Worm (Caenorhabditis elegans) whole organism, L4 larva: ENCODE results near the gene Y39E4B.13.

Experiments used
- F26F4.8 ChIP-seq: fragments of 200-800 bp; sonication (Bioruptor generic); conservative IDR thresholded peaks from 2 replicates; pipeline ENCODE4 v1.3.6; 2022; ENCODE audit warnings: missing genetic modification characterization, missing compliant biosample characterization
- F44E2.7 ChIP-seq: fragments of 200-800 bp; sonication (Bioruptor generic); IDR thresholded peaks from 2 replicates; pipeline ENCODE4 v2.1.2; 2022; ENCODE audit warnings: missing genetic modification characterization, missing compliant biosample characterization
- T20F7.1 ChIP-seq: fragments of 200-800 bp; sonication (Bioruptor generic); optimal IDR thresholded peaks from 2 replicates; lab custom pipeline; 2018; ENCODE audit warnings: mild to moderate bottlenecking, missing genetic modification characterization, missing compliant biosample characterization
- Y105C5A.15 ChIP-seq: fragments of 200-800 bp; sonication (Bioruptor generic); IDR thresholded peaks from 2 replicates; pipeline ENCODE4 v1.3.6; 2022; ENCODE audit warnings: missing genetic modification characterization, missing compliant biosample characterization
- Y48G9A.11 ChIP-seq: fragments of 200-800 bp; sonication (Bioruptor generic); IDR thresholded peaks from 2 replicates; pipeline ENCODE4 v1.3.6; 2022; ENCODE audit warnings: missing genetic modification reagents, missing genetic modification characterization, missing compliant biosample characterization
- Y5F2A.4 ChIP-seq: fragments of 200-800 bp; sonication (Bioruptor generic); optimal IDR thresholded peaks from 2 replicates; lab custom pipeline; 2018; ENCODE audit warnings: mild to moderate bottlenecking, missing genetic modification characterization, missing compliant biosample characterization
- ZK546.5 ChIP-seq, 2 experiments: sonication (generic microtip); optimal IDR thresholded peaks; 2 replicates each; lab custom pipeline; 2017; ENCODE audit warnings: missing biosample characterization in 2 of 2, missing genetic modification characterization in 2 of 2
- aha-1 ChIP-seq: fragments of 150-350 bp; peaks from one replicate; lab custom pipeline; 2014; ENCODE audit warnings: missing biosample characterization, missing genetic modification characterization
- ama-1 ChIP-seq: fragments of 150-350 bp; optimal IDR thresholded peaks from 2 replicates; lab custom pipeline; 2014; ENCODE audit warnings: inconsistent platforms, mixed read lengths
- ceh-82 ChIP-seq: sonication (generic microtip); optimal IDR thresholded peaks from 2 replicates; lab custom pipeline; 2017; ENCODE audit warnings: missing biosample characterization, missing genetic modification characterization
- ces-1 ChIP-seq: fragments of 150-350 bp; sonication (generic microtip); optimal IDR thresholded peaks from 4 replicates; lab custom pipeline; 2014; ENCODE audit warnings: missing biosample characterization, missing genetic modification reagents, missing genetic modification characterization
- ctbp-1 ChIP-seq: fragments of 200-800 bp; sonication (Bioruptor generic); IDR thresholded peaks from 2 replicates; pipeline ENCODE4 v1.3.6; 2022; ENCODE audit warnings: missing genetic modification reagents, missing genetic modification characterization, missing compliant biosample characterization
- egl-27 ChIP-seq: sonication (generic microtip); optimal IDR thresholded peaks from 3 replicates; lab custom pipeline; 2017; ENCODE audit warnings: missing biosample characterization, missing genetic modification reagents, missing genetic modification characterization
- egl-43 ChIP-seq: fragments of 200-800 bp; sonication (Bioruptor generic); IDR thresholded peaks from 2 replicates; pipeline ENCODE4 v1.3.6; 2022; ENCODE audit warnings: missing genetic modification reagents, missing genetic modification characterization, missing compliant biosample characterization
- fkh-10 ChIP-seq: fragments of 150-350 bp; optimal IDR thresholded peaks from 2 replicates; lab custom pipeline; 2014; ENCODE audit warnings: missing biosample characterization, missing genetic modification reagents, missing genetic modification characterization
- gei-8 ChIP-seq: fragments of 200-800 bp; sonication (Bioruptor generic); optimal IDR thresholded peaks from 2 replicates; lab custom pipeline; 2018; ENCODE audit warnings: mild to moderate bottlenecking, missing genetic modification characterization, missing compliant biosample characterization
- lim-7 ChIP-seq: fragments of 200-800 bp; sonication (Bioruptor generic); IDR thresholded peaks from 2 replicates; pipeline ENCODE4 v1.3.6; 2022; ENCODE audit warnings: missing genetic modification characterization, missing compliant biosample characterization
- madf-5 ChIP-seq, 2 experiments: fragments of 200-800 bp; sonication (Bioruptor generic); IDR thresholded peaks; 2 replicates each; pipeline ENCODE4 v1.3.6; 2022; ENCODE audit warnings: missing compliant biosample characterization in 2 of 2, missing genetic modification characterization in 2 of 2
- mdl-1 ChIP-seq, 2 experiments: fragments of 150-350 bp in 1 of 2; sonication (generic microtip) in 1 of 2; optimal IDR thresholded peaks; 2 replicates each; lab custom pipeline; 2014 to 2017; ENCODE audit warnings: missing biosample characterization in 2 of 2, missing genetic modification characterization in 2 of 2
- nhr-10 ChIP-seq: fragments of 150-350 bp; optimal IDR thresholded peaks from 2 replicates; lab custom pipeline; 2014; ENCODE audit warnings: missing biosample characterization, missing genetic modification characterization
- nhr-11 ChIP-seq: fragments of 150-350 bp; optimal IDR thresholded peaks from 2 replicates; lab custom pipeline; 2014; ENCODE audit warnings: missing biosample characterization, missing genetic modification characterization
- nhr-111 ChIP-seq: fragments of 200-800 bp; sonication (Bioruptor generic); optimal IDR thresholded peaks from 2 replicates; lab custom pipeline; 2018; ENCODE audit warnings: mild to moderate bottlenecking, missing genetic modification characterization, missing compliant biosample characterization
- nhr-237 ChIP-seq: sonication (generic microtip); optimal IDR thresholded peaks from 2 replicates; lab custom pipeline; 2017; ENCODE audit warnings: missing biosample characterization, missing genetic modification characterization
- nhr-28 ChIP-seq: fragments of 150-350 bp; optimal IDR thresholded peaks from 2 replicates; lab custom pipeline; 2014; ENCODE audit warnings: missing biosample characterization, missing genetic modification characterization
- pha-4 ChIP-seq, 2 experiments: fragments of 150-350 bp in 1 of 2; fragments of 200-800 bp in 1 of 2; sonication (Bioruptor generic) in 1 of 2; IDR thresholded peaks in 1 of 2; optimal IDR thresholded peaks in 1 of 2; 2 replicates each; pipeline versions ENCODE4 v1.3.6 to Lab custom; 2014 to 2022; ENCODE audit warnings: missing genetic modification characterization in 2 of 2, missing genetic modification reagents in 2 of 2, missing biosample characterization in 1 of 2, missing compliant biosample characterization in 1 of 2
- php-3 ChIP-seq: fragments of 200-800 bp; sonication (Bioruptor generic); IDR thresholded peaks from 2 replicates; pipeline ENCODE4 v1.3.6; 2022; ENCODE audit warnings: missing genetic modification reagents, missing genetic modification characterization, missing compliant biosample characterization
- set-16 ChIP-seq: fragments of 200-800 bp; sonication (Bioruptor generic); IDR thresholded peaks from 2 replicates; pipeline ENCODE4 v1.3.6; 2022; ENCODE audit warnings: missing genetic modification reagents, missing genetic modification characterization, missing compliant biosample characterization
- skn-1 ChIP-seq: fragments of 150-350 bp; optimal IDR thresholded peaks from 2 replicates; lab custom pipeline; 2014; ENCODE audit warnings: missing biosample characterization, missing genetic modification characterization
- snpc-1.2 ChIP-seq: fragments of 200-800 bp; sonication (Bioruptor generic); IDR thresholded peaks from 2 replicates; pipeline ENCODE4 v1.3.6; 2022; ENCODE audit warnings: missing genetic modification reagents, missing genetic modification characterization, missing compliant biosample characterization
- snpc-4 ChIP-seq: fragments of 150-350 bp; optimal IDR thresholded peaks from 2 replicates; lab custom pipeline; 2014; ENCODE audit warnings: missing biosample characterization, missing genetic modification characterization
- spr-1 ChIP-seq: sonication (generic microtip); optimal IDR thresholded peaks from 2 replicates; lab custom pipeline; 2016; ENCODE audit warnings: mild to moderate bottlenecking, missing genetic modification characterization, missing compliant biosample characterization
- unc-62 ChIP-seq, 3 experiments: fragments of 150-350 bp in 1 of 3; sonication (generic microtip); optimal IDR thresholded peaks in 2 of 3; peaks in 1 of 3; 1 replicate in 1 of 3; 2 replicates in 2 of 3; lab custom pipeline; 2014 to 2017; ENCODE audit warnings: missing biosample characterization in 3 of 3, missing genetic modification characterization in 3 of 3, missing genetic modification reagents in 3 of 3, missing genotype in 1 of 3
- vab-7 ChIP-seq: fragments of 200-800 bp; sonication (Bioruptor generic); IDR thresholded peaks from 2 replicates; pipeline ENCODE4 v1.3.6; 2022; ENCODE audit warnings: missing genetic modification reagents, missing genetic modification characterization, missing compliant biosample characterization
- zfp-3 ChIP-seq: fragments of 200-800 bp; sonication (Bioruptor generic); conservative IDR thresholded peaks from 2 replicates; pipeline ENCODE4 v1.3.6; 2022; ENCODE audit warnings: missing genetic modification reagents, missing genetic modification characterization, missing compliant biosample characterization
- ztf-11 ChIP-seq: fragments of 150-350 bp; optimal IDR thresholded peaks from 2 replicates; lab custom pipeline; 2014; ENCODE audit warnings: missing biosample characterization, missing genetic modification characterization

The Y39E4B.13 gene

ce11 chrIII:13107307-13107706, 16.4 kb downstream of the Y39E4B.13 start, which contains the start of gene dhhc-8:
TSS of gene dhhc-8 (plus strand) at chrIII:13107607.
- TF ChIP-seq madf-5 (GFP tag; IDR thresholded peaks at IDR 0.05; lab: Robert Waterston, UW) (no peak), pha-4 (GFP tag; IDR thresholded peaks at IDR 0.05; lab: Robert Waterston, UW) (no peak), pha-4 (tag; optimal IDR thresholded peaks at IDR 0.05; lab: Kevin White, UChicago) (no peak), vab-7 (GFP tag; lab: Robert Waterston, UW) (no peak), snpc-4 (tag; lab: Kevin White, UChicago) (no peak), ama-1 (lab: Kevin White, UChicago) (no peak)

ce11 chrIII:13118460-13118859, 27.5 kb downstream of the Y39E4B.13 start:
- TF ChIP-seq aha-1 (tag; lab: Kevin White, UChicago) (peak; percentile 93), nhr-28 (no peak)
- TF ChIP-seq, all 104 proteins: peak for 1

- no peak for TF ChIP-seq spr-1 (tag; lab: Kevin White, UChicago)
- TF ChIP-seq fkh-10 (GFP tag; lab: Kevin White, UChicago) = no peak
- no peak for TF ChIP-seq F44E2.7
- peak; percentile 23 for TF ChIP-seq aha-1 (tag; lab: Kevin White, UChicago)
- no peak for TF ChIP-seq F26F4.8 (GFP tag; lab: Robert Waterston, UW)
- TF ChIP-seq snpc-4 (tag; lab: Kevin White, UChicago) = no peak
- TF ChIP-seq nhr-111 (GFP tag; lab: Kevin White, UChicago) = no peak
- TF ChIP-seq pha-4 (GFP tag; IDR thresholded peaks at IDR 0.05; lab: Robert Waterston, UW) = no peak
- no peak for TF ChIP-seq pha-4 (tag; optimal IDR thresholded peaks at IDR 0.05; lab: Kevin White, UChicago)
- TF ChIP-seq lim-7 (GFP tag; lab: Robert Waterston, UW) = no peak
- TF ChIP-seq ceh-82 (tag; lab: Kevin White, UChicago) = no peak
- no peak for TF ChIP-seq Y5F2A.4
- TF ChIP-seq ctbp-1 = peak; percentile 23; the same call in 1 of the 2 replicates
- TF ChIP-seq gei-8 (GFP tag; lab: Kevin White, UChicago) = no peak
These were observed 28.6 kb downstream of the Y39E4B.13 start, which contains the start of gene zig-8 for ce11 chrIII:13119520-13119919. TSS of gene zig-8 (plus strand) at chrIII:13119820.

ce11 chrIII:13123440-13123839, 32.5 kb downstream of the Y39E4B.13 start:
- TF ChIP-seq nhr-10 (tag; lab: Kevin White, UChicago) = no peak
- no peak for TF ChIP-seq nhr-11 (tag; lab: Kevin White, UChicago)
- TF ChIP-seq ZK546.5 (tag; optimal IDR thresholded peaks at IDR 0.05; lab: Kevin White, UChicago) = no peak
- TF ChIP-seq unc-62 (GFP tag; optimal IDR thresholded peaks at IDR 0.05 in 1 of 2; lab: Kevin White, UChicago) = peak in 1 of 2 experiments; percentile 38
- TF ChIP-seq unc-62 (tag; optimal IDR thresholded peaks at IDR 0.05; lab: Kevin White, UChicago) = no peak
- peak; percentile 91 for TF ChIP-seq fkh-10 (GFP tag; lab: Kevin White, UChicago)
- peak; percentile 30 for TF ChIP-seq ces-1

ce11 chrIII:13127157-13127556, 36.2 kb downstream of the Y39E4B.13 start:
- TF ChIP-seq php-3 (GFP tag; lab: Robert Waterston, UW) (no peak), Y48G9A.11 (GFP tag; lab: Robert Waterston, UW) (no peak), snpc-4 (tag; lab: Kevin White, UChicago) (no peak), ztf-11 (tag; lab: Kevin White, UChicago) (no peak), snpc-1.2 (GFP tag; lab: Robert Waterston, UW) (no peak), set-16 (no peak), skn-1 (tag; lab: Kevin White, UChicago) (no peak), egl-43 (GFP tag; lab: Robert Waterston, UW) (no peak), Y105C5A.15 (GFP tag; lab: Robert Waterston, UW) (no peak), zfp-3 (GFP tag; lab: Robert Waterston, UW) (no peak), ceh-82 (tag; lab: Kevin White, UChicago) (no peak), mdl-1 (tag; optimal IDR thresholded peaks at IDR 0.05; lab: Kevin White, UChicago) (no peak), egl-27 (tag; lab: Kevin White, UChicago) (no peak), F26F4.8 (GFP tag; lab: Robert Waterston, UW) (no peak), T20F7.1 (GFP tag; lab: Kevin White, UChicago) (no peak), nhr-237 (tag; lab: Kevin White, UChicago) (no peak), gei-8 (GFP tag; lab: Kevin White, UChicago) (no peak)
